Fruit fly (Drosophila melanogaster) whole organism: ENCODE results near the gene Est-Q.

Experiments
- CG8478 ChIP-seq: fragments of >200 bp; optimal IDR thresholded peaks from 2 replicates; lab custom pipeline; 2018; ENCODE audit warnings: inconsistent platforms
- Dll ChIP-seq: fragments of >200 bp; optimal IDR thresholded peaks from 2 replicates; lab custom pipeline; 2017
- EcR ChIP-seq, 2 experiments: fragments of >200 bp; optimal IDR thresholded peaks; 2 replicates each; lab custom pipeline; 2017; ENCODE audit warnings: missing biosample characterization in 2 of 2, missing genetic modification characterization in 2 of 2, missing genetic modification reagents in 2 of 2
- pan ChIP-seq: fragments of >200 bp; optimal IDR thresholded peaks from 2 replicates; lab custom pipeline; 2017
- psq ChIP-seq: fragments of >200 bp; optimal IDR thresholded peaks from 2 replicates; lab custom pipeline; 2017
- usp ChIP-seq: fragments of >200 bp; optimal IDR thresholded peaks from 2 replicates; lab custom pipeline; 2017; ENCODE audit warnings: missing biosample characterization, missing genetic modification characterization, mixed read lengths

Est-Q gene

dm6 chr3L:21515823-21516715, 14.8 kb downstream of the Est-Q start, which contains the start of the genes SAK and Cdk12:
Gene SAK (minus strand): TSS chr3L:21515887.
Gene Cdk12 (plus strand): TSS chr3L:21516306.
- TF ChIP-seq CG8478 (lab: Kevin White, UChicago) (no peak), psq (lab: Kevin White, UChicago) (no peak), pan (lab: Kevin White, UChicago) (no peak), Dll (lab: Kevin White, UChicago) (no peak), EcR (GFP tag; optimal IDR thresholded peaks at IDR 0.05; lab: Kevin White, UChicago) (no peak), usp (GFP tag; lab: Kevin White, UChicago) (no peak)

- no peak for TF ChIP-seq EcR (GFP tag; optimal IDR thresholded peaks at IDR 0.05; lab: Kevin White, UChicago)
- no peak for TF ChIP-seq usp (GFP tag; lab: Kevin White, UChicago)
- TF ChIP-seq CG8478 (lab: Kevin White, UChicago) = no peak
- TF ChIP-seq Dll (lab: Kevin White, UChicago) = no peak
- no peak for TF ChIP-seq psq (lab: Kevin White, UChicago)
- no peak for TF ChIP-seq pan (lab: Kevin White, UChicago)
Measured at dm6 chr3L:21516716-21517266, 15.6 kb downstream of the Est-Q start.

dm6 chr3L:21518345-21518744, 17.1 kb downstream of the Est-Q start:
- TF ChIP-seq pan (lab: Kevin White, UChicago) = no peak
- TF ChIP-seq usp (GFP tag; lab: Kevin White, UChicago) = no peak
- no peak for TF ChIP-seq CG8478 (lab: Kevin White, UChicago)
- TF ChIP-seq psq (lab: Kevin White, UChicago) = no peak
- TF ChIP-seq Dll (lab: Kevin White, UChicago) = no peak
- no peak for TF ChIP-seq EcR (GFP tag; optimal IDR thresholded peaks at IDR 0.05; lab: Kevin White, UChicago)

- TF ChIP-seq usp (GFP tag; lab: Kevin White, UChicago) (no peak), pan (lab: Kevin White, UChicago) (no peak), EcR (GFP tag; optimal IDR thresholded peaks at IDR 0.05; lab: Kevin White, UChicago) (no peak)
Measured at dm6 chr3L:21523059-21523836, 22.0 kb downstream of the Est-Q start, which contains the start of gene CG7611. Gene CG7611 (plus strand): TSS chr3L:21523186.

dm6 chr3L:21524071-21524889, 23.1 kb downstream of the Est-Q start:
- TF ChIP-seq psq (lab: Kevin White, UChicago) (no peak), pan (lab: Kevin White, UChicago) (no peak), usp (GFP tag; lab: Kevin White, UChicago) (no peak), EcR (GFP tag; optimal IDR thresholded peaks at IDR 0.05; lab: Kevin White, UChicago) (no peak)

dm6 chr3L:21529108-21529507, 27.9 kb downstream of the Est-Q start, which contains the start of gene Arv1:
Gene Arv1 (minus strand): TSS chr3L:21529333.
- no peak for TF ChIP-seq EcR (GFP tag; optimal IDR thresholded peaks at IDR 0.05; lab: Kevin White, UChicago)
- TF ChIP-seq CG8478 (lab: Kevin White, UChicago) = no peak
- TF ChIP-seq psq (lab: Kevin White, UChicago) = no peak
- TF ChIP-seq Dll (lab: Kevin White, UChicago) = no peak
- TF ChIP-seq usp (GFP tag; lab: Kevin White, UChicago) = no peak

- TF ChIP-seq CG8478 (lab: Kevin White, UChicago) (no peak), Dll (lab: Kevin White, UChicago) (no peak), psq (lab: Kevin White, UChicago) (no peak), usp (GFP tag; lab: Kevin White, UChicago) (no peak), pan (lab: Kevin White, UChicago) (no peak), EcR (GFP tag; optimal IDR thresholded peaks at IDR 0.05; lab: Kevin White, UChicago) (no peak)
Measured at dm6 chr3L:21533270-21533948, 32.2 kb downstream of the Est-Q start, which contains the start of gene Mkrn1. Gene Mkrn1 (minus strand): TSS chr3L:21533713.

- TF ChIP-seq EcR (GFP tag; optimal IDR thresholded peaks at IDR 0.05; lab: Kevin White, UChicago) = no peak
- TF ChIP-seq CG8478 (lab: Kevin White, UChicago) = no peak
- no peak for TF ChIP-seq usp (GFP tag; lab: Kevin White, UChicago)
- no peak for TF ChIP-seq pan (lab: Kevin White, UChicago)
- no peak for TF ChIP-seq Dll (lab: Kevin White, UChicago)
- TF ChIP-seq psq (lab: Kevin White, UChicago) = no peak
Measured at dm6 chr3L:21534360-21534759, 33.1 kb downstream of the Est-Q start, which contains the start of gene ppk5. Gene ppk5 (plus strand): TSS chr3L:21534660.

dm6 chr3L:21536857-21537256, 35.6 kb downstream of the Est-Q start, which contains the start of gene Rpn10:
Gene Rpn10 (plus strand): TSS chr3L:21537000.
- TF ChIP-seq Dll (lab: Kevin White, UChicago) (no peak), psq (lab: Kevin White, UChicago) (no peak), EcR (GFP tag; optimal IDR thresholded peaks at IDR 0.05; lab: Kevin White, UChicago) (no peak), usp (GFP tag; lab: Kevin White, UChicago) (no peak), pan (lab: Kevin White, UChicago) (no peak), CG8478 (lab: Kevin White, UChicago) (no peak)
